Worm (Caenorhabditis elegans) whole organism, late embryonic: ENCODE results near the gene F46C8.8.

Experiments
- C08G9.2 ChIP-seq: sonication (generic microtip); optimal IDR thresholded peaks from 2 replicates; lab custom pipeline; 2016; ENCODE audit warnings: mild to moderate bottlenecking, missing genetic modification characterization, moderate library complexity, missing compliant biosample characterization
- C38D4.7 ChIP-seq: fragments of 200-800 bp; sonication (Bioruptor generic); optimal IDR thresholded peaks from 2 replicates; lab custom pipeline; 2018; ENCODE audit warnings: mild to moderate bottlenecking, missing genetic modification characterization, moderate library complexity, missing compliant biosample characterization
- K09A11.1 ChIP-seq: sonication (generic microtip); optimal IDR thresholded peaks from 2 replicates; lab custom pipeline; 2017; ENCODE audit warnings: antibody characterized with exemption, mild to moderate bottlenecking, missing genetic modification characterization, missing compliant biosample characterization; ENCODE audit not compliant: insufficient read depth
- ahr-1 ChIP-seq: sonication (generic microtip); optimal IDR thresholded peaks from 2 replicates; lab custom pipeline; 2016; ENCODE audit warnings: missing genetic modification characterization, missing compliant biosample characterization
- ceh-14 ChIP-seq: sonication (generic microtip); optimal IDR thresholded peaks from 2 replicates; lab custom pipeline; 2016; ENCODE audit warnings: missing genotype, missing genetic modification characterization, missing compliant biosample characterization
- ceh-18 ChIP-seq: sonication (generic microtip); optimal IDR thresholded peaks from 2 replicates; lab custom pipeline; 2016; ENCODE audit warnings: missing genetic modification characterization, missing compliant biosample characterization
- ceh-2 ChIP-seq: sonication (generic microtip); optimal IDR thresholded peaks from 2 replicates; lab custom pipeline; 2016; ENCODE audit warnings: missing genotype, missing genetic modification characterization, missing compliant biosample characterization
- ceh-34 ChIP-seq: sonication (generic microtip); optimal IDR thresholded peaks from 2 replicates; lab custom pipeline; 2016; ENCODE audit warnings: mild to moderate bottlenecking, missing genetic modification characterization, missing compliant biosample characterization
- ceh-45 ChIP-seq: fragments of 200-800 bp; sonication (Bioruptor generic); IDR thresholded peaks from 2 replicates; pipeline ENCODE4 v1.3.6; 2022; ENCODE audit warnings: missing genetic modification reagents, missing genetic modification characterization, missing compliant biosample characterization
- ceh-48 ChIP-seq: sonication (generic microtip); optimal IDR thresholded peaks from 2 replicates; lab custom pipeline; 2016; ENCODE audit warnings: missing genetic modification characterization, inconsistent platforms, missing compliant biosample characterization
- ceh-6 ChIP-seq: fragments of 200-800 bp; sonication (Bioruptor generic); optimal IDR thresholded peaks from 2 replicates; lab custom pipeline; 2018; ENCODE audit warnings: mild to moderate bottlenecking, missing genetic modification characterization, missing compliant biosample characterization
- ceh-9 ChIP-seq: sonication (generic microtip); optimal IDR thresholded peaks from 2 replicates; lab custom pipeline; 2016; ENCODE audit warnings: mild to moderate bottlenecking, missing genetic modification characterization, inconsistent platforms, missing compliant biosample characterization
- che-1 ChIP-seq: sonication (generic microtip); optimal IDR thresholded peaks from 2 replicates; lab custom pipeline; 2016; ENCODE audit warnings: mild to moderate bottlenecking, missing genetic modification characterization, missing compliant biosample characterization
- dmd-4 ChIP-seq: sonication (generic microtip); optimal IDR thresholded peaks from 2 replicates; lab custom pipeline; 2016; ENCODE audit warnings: borderline replicate concordance, missing genetic modification characterization, missing compliant biosample characterization
- dve-1 ChIP-seq: sonication (generic microtip); optimal IDR thresholded peaks from 2 replicates; lab custom pipeline; 2017; ENCODE audit warnings: antibody characterized with exemption, mild to moderate bottlenecking, missing genetic modification characterization, missing compliant biosample characterization
- elt-4 ChIP-seq: sonication (generic microtip); optimal IDR thresholded peaks from 2 replicates; lab custom pipeline; 2016; ENCODE audit warnings: missing genetic modification characterization, missing compliant biosample characterization
- ets-4 ChIP-seq: sonication (generic microtip); optimal IDR thresholded peaks from 2 replicates; lab custom pipeline; 2016; ENCODE audit warnings: missing genetic modification characterization, missing compliant biosample characterization
- fkh-6 ChIP-seq: sonication (generic microtip); optimal IDR thresholded peaks from 2 replicates; lab custom pipeline; 2016; ENCODE audit warnings: missing genetic modification characterization, missing compliant biosample characterization
- gmeb-2 ChIP-seq: sonication (generic microtip); optimal IDR thresholded peaks from 2 replicates; lab custom pipeline; 2016; ENCODE audit warnings: missing genetic modification characterization, inconsistent platforms, missing compliant biosample characterization
- hlh-13 ChIP-seq: fragments of 200-800 bp; sonication (Bioruptor generic); optimal IDR thresholded peaks from 2 replicates; lab custom pipeline; 2018; ENCODE audit warnings: mild to moderate bottlenecking, missing genetic modification characterization, missing compliant biosample characterization
- hlh-6 ChIP-seq: sonication (generic microtip); optimal IDR thresholded peaks from 2 replicates; lab custom pipeline; 2016; ENCODE audit warnings: missing genotype, missing genetic modification characterization, missing compliant biosample characterization
- hlh-8 ChIP-seq: sonication (generic microtip); optimal IDR thresholded peaks from 2 replicates; lab custom pipeline; 2016; ENCODE audit warnings: missing genotype, missing genetic modification characterization, missing compliant biosample characterization
- madf-2 ChIP-seq: sonication (generic microtip); optimal IDR thresholded peaks from 2 replicates; lab custom pipeline; 2017; ENCODE audit warnings: missing genetic modification characterization, missing compliant biosample characterization
- nhr-11 ChIP-seq: fragments of 150-350 bp; optimal IDR thresholded peaks from 2 replicates; lab custom pipeline; 2014; ENCODE audit warnings: missing biosample characterization, missing genetic modification characterization
- nhr-232 ChIP-seq: sonication (generic microtip); optimal IDR thresholded peaks from 2 replicates; lab custom pipeline; 2016; ENCODE audit warnings: missing genetic modification characterization, missing compliant biosample characterization
- npax-4 ChIP-seq: sonication (generic microtip); optimal IDR thresholded peaks from 2 replicates; lab custom pipeline; 2016; ENCODE audit warnings: missing genetic modification characterization, missing compliant biosample characterization
- odd-2 ChIP-seq: sonication (generic microtip); optimal IDR thresholded peaks from 2 replicates; lab custom pipeline; 2017; ENCODE audit warnings: antibody characterized with exemption, mild to moderate bottlenecking, missing genetic modification characterization, missing compliant biosample characterization
- pag-3 ChIP-seq: sonication (generic microtip); optimal IDR thresholded peaks from 2 replicates; lab custom pipeline; 2016; ENCODE audit warnings: missing compliant biosample characterization, missing genetic modification characterization, borderline replicate concordance
- pha-4 ChIP-seq: fragments of 150-350 bp; optimal IDR thresholded peaks from 2 replicates; lab custom pipeline; 2018; ENCODE audit warnings: missing biosample characterization, missing genetic modification reagents, missing genetic modification characterization
- ref-2 ChIP-seq: sonication (generic microtip); optimal IDR thresholded peaks from 2 replicates; lab custom pipeline; 2016; ENCODE audit warnings: missing genetic modification characterization, missing compliant biosample characterization
- rnt-1 ChIP-seq: sonication (generic microtip); optimal IDR thresholded peaks from 2 replicates; lab custom pipeline; 2016; ENCODE audit warnings: missing genetic modification characterization, missing compliant biosample characterization
- sdc-2 ChIP-seq: sonication (generic microtip); optimal IDR thresholded peaks from 2 replicates; lab custom pipeline; 2016; ENCODE audit warnings: missing genotype, missing genetic modification characterization, missing compliant biosample characterization
- sox-4 ChIP-seq: sonication (generic microtip); optimal IDR thresholded peaks from 2 replicates; lab custom pipeline; 2017; ENCODE audit warnings: mild to moderate bottlenecking, missing genetic modification characterization, inconsistent platforms, missing compliant biosample characterization
- ttx-3 ChIP-seq: sonication (generic microtip); optimal IDR thresholded peaks from 2 replicates; lab custom pipeline; 2016; ENCODE audit warnings: missing genetic modification reagents, missing genetic modification characterization, missing compliant biosample characterization
- unc-3 ChIP-seq, 2 experiments: fragments of 200-800 bp in 1 of 2; sonication (Bioruptor generic) in 1 of 2; sonication (generic microtip) in 1 of 2; conservative IDR thresholded peaks in 1 of 2; optimal IDR thresholded peaks in 1 of 2; 2 replicates each; pipeline versions ENCODE4 v1.3.6 to Lab custom; 2016 to 2022; ENCODE audit warnings: missing compliant biosample characterization in 2 of 2, missing genetic modification characterization in 2 of 2, missing genetic modification reagents in 1 of 2
- unc-42 ChIP-seq: sonication (generic microtip); optimal IDR thresholded peaks from 2 replicates; lab custom pipeline; 2016; ENCODE audit warnings: missing genotype, missing genetic modification characterization, missing compliant biosample characterization
- unc-55 ChIP-seq: sonication (generic microtip); optimal IDR thresholded peaks from 2 replicates; lab custom pipeline; 2017; ENCODE audit warnings: missing biosample characterization, missing genetic modification reagents, missing genetic modification characterization
- unc-86 ChIP-seq: sonication (generic microtip); optimal IDR thresholded peaks from 2 replicates; lab custom pipeline; 2016; ENCODE audit warnings: missing genetic modification characterization, missing compliant biosample characterization
- zip-5 ChIP-seq: sonication (generic microtip); optimal IDR thresholded peaks from 2 replicates; lab custom pipeline; 2016; ENCODE audit warnings: missing genetic modification characterization, missing compliant biosample characterization
- ztf-16 ChIP-seq: sonication (generic microtip); optimal IDR thresholded peaks from 2 replicates; lab custom pipeline; 2017; ENCODE audit warnings: missing genetic modification characterization, missing compliant biosample characterization

The F46C8.8 gene

ce11 chrX:7554326-7554725 lies at the start of gene F46C8.8:
F46C8.8 (minus strand) TSS chrX:7554426.
- TF ChIP-seq ztf-16 (no peak), ttx-3 (tag; lab: Kevin White, UChicago) (no peak), unc-86 (tag; lab: Kevin White, UChicago) (no peak), C08G9.2 (no peak), pha-4 (tag; lab: Kevin White, UChicago) (no peak), ceh-34 (tag; lab: Kevin White, UChicago) (no peak), ceh-6 (GFP tag; lab: Kevin White, UChicago) (no peak), ahr-1 (tag; lab: Kevin White, UChicago) (no peak), unc-42 (tag; lab: Kevin White, UChicago) (no peak), ceh-45 (GFP tag; lab: Robert Waterston, UW) (no peak), K09A11.1 (no peak), elt-4 (tag; lab: Kevin White, UChicago) (no peak), ceh-14 (tag; lab: Kevin White, UChicago) (no peak)

DNA sequence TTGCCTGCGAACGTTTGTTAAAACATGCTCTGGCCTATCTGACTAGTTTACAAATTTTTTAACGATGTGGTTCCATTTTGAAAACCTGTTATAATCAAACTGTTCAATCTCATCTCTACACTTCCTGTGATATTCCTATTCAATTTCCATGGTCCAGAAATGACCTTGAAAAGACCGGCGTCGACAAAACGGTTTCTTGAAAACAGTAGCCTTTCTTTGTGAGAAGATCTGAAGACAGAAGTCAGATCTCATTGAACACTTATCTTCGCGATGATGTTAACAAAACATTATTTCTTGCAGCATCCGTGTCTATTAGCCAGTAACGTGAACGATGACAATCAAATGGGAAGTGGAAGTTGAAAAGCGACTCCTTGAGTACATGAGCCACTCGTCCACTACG lies 42.4 kb upstream of the F46C8.8 start, which contains the start of gene C44E12.1:
Gene C44E12.1 (plus strand): TSS at position 301 of the 400 bp plus-strand sequence.
- TF ChIP-seq unc-3 (GFP tag; conservative IDR thresholded peaks at IDR 0.05; lab: Robert Waterston, UW) (no peak), unc-3 (tag; optimal IDR thresholded peaks at IDR 0.05; lab: Kevin White, UChicago) (no peak), ref-2 (tag; lab: Kevin White, UChicago) (no peak), ceh-9 (tag; lab: Kevin White, UChicago) (no peak), ceh-6 (GFP tag; lab: Kevin White, UChicago) (no peak), hlh-6 (no peak), ceh-48 (tag; lab: Kevin White, UChicago) (no peak), fkh-6 (tag; lab: Kevin White, UChicago) (no peak), dmd-4 (tag; lab: Kevin White, UChicago) (no peak), C08G9.2 (no peak), ets-4 (no peak), gmeb-2 (tag; lab: Kevin White, UChicago) (no peak), npax-4 (tag; lab: Kevin White, UChicago) (no peak), sox-4 (tag; lab: Kevin White, UChicago) (no peak), hlh-13 (GFP tag; lab: Kevin White, UChicago) (no peak)

DNA sequence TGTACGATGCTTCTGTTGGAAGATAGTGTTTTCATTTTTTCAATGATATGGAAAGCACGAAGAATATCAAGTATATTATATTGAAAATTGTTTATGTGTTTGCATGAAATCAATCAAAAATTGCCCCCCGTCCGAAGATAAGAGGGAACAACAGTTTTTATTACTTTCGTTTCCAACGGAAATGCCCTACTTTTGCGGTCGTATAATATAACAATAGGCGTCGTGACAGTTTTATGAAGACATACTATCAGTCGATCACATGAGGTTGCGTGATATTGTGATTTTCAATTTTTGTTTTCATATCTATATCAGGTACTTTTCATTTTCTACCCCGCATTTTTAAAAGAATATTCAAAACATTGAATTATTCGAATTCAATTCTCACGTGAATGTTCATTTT lies 41.8 kb upstream of the F46C8.8 start:
- TF ChIP-seq zip-5 (tag; lab: Kevin White, UChicago) (no peak), madf-2 (tag; lab: Kevin White, UChicago) (no peak), C08G9.2 (no peak), ceh-18 (no peak), unc-86 (tag; lab: Kevin White, UChicago) (no peak), dve-1 (tag; lab: Kevin White, UChicago) (no peak), unc-55 (no peak), hlh-8 (tag; lab: Kevin White, UChicago) (no peak), pha-4 (tag; lab: Kevin White, UChicago) (no peak), odd-2 (tag; lab: Kevin White, UChicago) (no peak), pag-3 (no peak), nhr-11 (tag; lab: Kevin White, UChicago) (no peak), che-1 (tag; lab: Kevin White, UChicago) (no peak), ceh-2 (tag; lab: Kevin White, UChicago) (no peak), rnt-1 (tag; lab: Kevin White, UChicago) (no peak), unc-3 (GFP tag; conservative IDR thresholded peaks at IDR 0.05; lab: Robert Waterston, UW) (no peak), unc-3 (tag; optimal IDR thresholded peaks at IDR 0.05; lab: Kevin White, UChicago) (no peak), ttx-3 (tag; lab: Kevin White, UChicago) (no peak), sdc-2 (tag; lab: Kevin White, UChicago) (no peak), nhr-232 (tag; lab: Kevin White, UChicago) (no peak), C38D4.7 (GFP tag; lab: Kevin White, UChicago) (no peak)
